Fruit fly (Drosophila melanogaster) whole organism, embryonic: ENCODE data around the gene Mtpalpha.

Source experiments
- Ada2b ChIP-seq: fragments of 200-800 bp; sonication (Bioruptor generic); IDR thresholded peaks from 2 replicates; pipeline ENCODE4 v1.3.6; 2022; ENCODE audit warnings: missing biosample characterization, missing genetic modification characterization
- CG10366 ChIP-seq: fragments of 200-800 bp; sonication (Bioruptor generic); IDR thresholded peaks from 2 replicates; pipeline ENCODE4 v1.3.6; 2022; ENCODE audit warnings: missing biosample characterization, missing genetic modification characterization
- CG1233 ChIP-seq: fragments of 200-800 bp; sonication (Bioruptor generic); optimal IDR thresholded peaks from 4 replicates; lab custom pipeline; 2018; ENCODE audit warnings: missing biosample characterization, mild to moderate bottlenecking, missing genetic modification characterization
- CG12942 ChIP-seq: fragments of 200-800 bp; sonication (Bioruptor generic); optimal IDR thresholded peaks from 3 replicates; lab custom pipeline; 2016; ENCODE audit warnings: missing biosample characterization, missing genetic modification characterization
- CG14050 ChIP-seq: fragments of 200-800 bp; sonication (Bioruptor generic); IDR thresholded peaks from 3 replicates; pipeline ENCODE4 v1.3.6; 2022; ENCODE audit warnings: missing biosample characterization, missing genetic modification characterization
- CG15269 ChIP-seq: fragments of 200-800 bp; sonication (Bioruptor generic); optimal IDR thresholded peaks from 2 replicates; lab custom pipeline; 2018; ENCODE audit warnings: missing biosample characterization, mild to moderate bottlenecking, missing genetic modification characterization, moderate library complexity
- CG17912 ChIP-seq: fragments of 200-800 bp; sonication (Bioruptor generic); optimal IDR thresholded peaks from 2 replicates; lab custom pipeline; 2018; ENCODE audit warnings: missing biosample characterization, mild to moderate bottlenecking, missing genetic modification characterization
- CG31365 ChIP-seq: fragments of 200-800 bp; sonication (Bioruptor generic); optimal IDR thresholded peaks from 2 replicates; lab custom pipeline; 2018; ENCODE audit warnings: missing biosample characterization, mild to moderate bottlenecking, missing genetic modification characterization
- CG31388 ChIP-seq: fragments of 200-800 bp; sonication (Bioruptor generic); optimal IDR thresholded peaks from 2 replicates; lab custom pipeline; 2016; ENCODE audit warnings: missing biosample characterization, missing genetic modification characterization
- CG32772 ChIP-seq: fragments of 200-800 bp; sonication (Bioruptor generic); IDR thresholded peaks from 2 replicates; pipeline ENCODE4 v1.3.6; 2022; ENCODE audit warnings: missing biosample characterization, missing genetic modification characterization
- CG34422 ChIP-seq: fragments of 200-800 bp; sonication (Bioruptor generic); IDR thresholded peaks from 3 replicates; pipeline ENCODE4 v1.3.6; 2022; ENCODE audit warnings: missing biosample characterization, missing genetic modification characterization
- CG3847 ChIP-seq: fragments of 200-800 bp; sonication (Bioruptor generic); IDR thresholded peaks from 2 replicates; pipeline ENCODE4 v1.3.6; 2022; ENCODE audit warnings: missing biosample characterization, missing genetic modification characterization
- CG4617 ChIP-seq: fragments of 200-800 bp; sonication (Bioruptor generic); optimal IDR thresholded peaks from 3 replicates; lab custom pipeline; 2016; ENCODE audit warnings: missing biosample characterization, missing genetic modification characterization, borderline replicate concordance
- CG4730 ChIP-seq: fragments of 200-800 bp; sonication (Bioruptor generic); IDR thresholded peaks from 2 replicates; pipeline ENCODE4 v1.3.6; 2022; ENCODE audit warnings: missing biosample characterization, missing genetic modification characterization
- CG5953 ChIP-seq: fragments of 200-800 bp; sonication (Bioruptor generic); IDR thresholded peaks from 2 replicates; pipeline ENCODE4 v1.3.6; 2022; ENCODE audit warnings: missing biosample characterization, missing genetic modification characterization
- CG6854 ChIP-seq: fragments of 200-800 bp; sonication (Bioruptor generic); optimal IDR thresholded peaks from 3 replicates; lab custom pipeline; 2017; ENCODE audit warnings: missing biosample characterization, mild to moderate bottlenecking, missing genetic modification characterization
- CG7372 ChIP-seq: fragments of 200-800 bp; sonication (Bioruptor generic); IDR thresholded peaks from 2 replicates; pipeline ENCODE4 v1.3.6; 2022; ENCODE audit warnings: missing biosample characterization, missing genetic modification characterization
- CG8359 ChIP-seq: fragments of 200-800 bp; sonication (Bioruptor generic); optimal IDR thresholded peaks from 2 replicates; lab custom pipeline; 2017; ENCODE audit warnings: missing biosample characterization, mild to moderate bottlenecking, missing genetic modification characterization, borderline replicate concordance
- CG9932 ChIP-seq: fragments of 200-800 bp; sonication (Bioruptor generic); IDR thresholded peaks from 2 replicates; pipeline ENCODE4 v1.3.6; 2022; ENCODE audit warnings: missing biosample characterization, missing genetic modification characterization
- CoRest ChIP-seq: fragments of 200-800 bp; sonication (Bioruptor generic); optimal IDR thresholded peaks from 3 replicates; lab custom pipeline; 2018; ENCODE audit warnings: missing biosample characterization, mild to moderate bottlenecking, missing genetic modification characterization, moderate library complexity
- Ets65A ChIP-seq: fragments of 200-800 bp; sonication (Bioruptor generic); peaks from one replicate; lab custom pipeline; 2016; ENCODE audit warnings: missing biosample characterization, missing genetic modification characterization
- Fer1 ChIP-seq: fragments of 200-800 bp; sonication (Bioruptor generic); optimal IDR thresholded peaks from 2 replicates; lab custom pipeline; 2017; ENCODE audit warnings: missing biosample characterization, mild to moderate bottlenecking, missing genetic modification characterization
- Kr ChIP-seq: fragments of 200-800 bp; sonication (Bioruptor generic); optimal IDR thresholded peaks from 2 replicates; lab custom pipeline; 2017; ENCODE audit warnings: missing biosample characterization, mild to moderate bottlenecking, missing genetic modification characterization
- MTF-1 ChIP-seq: fragments of 200-800 bp; sonication (Bioruptor generic); optimal IDR thresholded peaks from 2 replicates; lab custom pipeline; 2018; ENCODE audit warnings: missing biosample characterization, mild to moderate bottlenecking, missing genetic modification characterization, borderline replicate concordance
- Med ChIP-seq: fragments of 200-800 bp; sonication (Bioruptor generic); peaks from one replicate; lab custom pipeline; 2016; ENCODE audit warnings: missing biosample characterization, missing genetic modification characterization, mild to moderate bottlenecking, inconsistent platforms, moderate library complexity
- Mes4 ChIP-seq: fragments of 200-800 bp; sonication (Bioruptor generic); optimal IDR thresholded peaks from 2 replicates; lab custom pipeline; 2016; ENCODE audit warnings: missing biosample characterization, missing genetic modification characterization
- NK7.1 ChIP-seq: fragments of 200-800 bp; sonication (Bioruptor generic); optimal IDR thresholded peaks from 3 replicates; lab custom pipeline; 2016; ENCODE audit warnings: missing biosample characterization, missing genetic modification characterization
- PHDP ChIP-seq: fragments of 200-800 bp; sonication (Bioruptor generic); optimal IDR thresholded peaks from 3 replicates; lab custom pipeline; 2018; ENCODE audit warnings: missing biosample characterization, mild to moderate bottlenecking, missing genetic modification characterization, moderate library complexity
- Rfx ChIP-seq: fragments of 200-800 bp; sonication (Bioruptor generic); IDR thresholded peaks from 2 replicates; pipeline ENCODE4 v1.3.6; 2022; ENCODE audit warnings: missing biosample characterization, missing genetic modification characterization
- Six4 ChIP-seq: fragments of 200-800 bp; sonication (Bioruptor generic); optimal IDR thresholded peaks from 2 replicates; lab custom pipeline; 2016; ENCODE audit warnings: missing biosample characterization, missing genetic modification characterization
- YL-1 ChIP-seq: fragments of 200-800 bp; sonication (Bioruptor generic); optimal IDR thresholded peaks from 3 replicates; lab custom pipeline; 2017; ENCODE audit warnings: missing biosample characterization, mild to moderate bottlenecking, missing genetic modification characterization
- btn ChIP-seq: fragments of 200-800 bp; sonication (Bioruptor generic); optimal IDR thresholded peaks from 2 replicates; lab custom pipeline; 2016; ENCODE audit warnings: missing biosample characterization, missing genetic modification characterization
- crol ChIP-seq: fragments of 200-800 bp; sonication (Bioruptor generic); IDR thresholded peaks from 2 replicates; pipeline ENCODE4 v1.3.6; 2022; ENCODE audit warnings: missing biosample characterization, missing genetic modification characterization
- fd102C ChIP-seq: fragments of 200-800 bp; sonication (Bioruptor generic); optimal IDR thresholded peaks from 2 replicates; lab custom pipeline; 2018; ENCODE audit warnings: missing biosample characterization, mild to moderate bottlenecking, missing genetic modification characterization, moderate library complexity
- gt ChIP-seq: fragments of 200-800 bp; sonication (Bioruptor generic); IDR thresholded peaks from 2 replicates; pipeline ENCODE4 v1.3.6; 2022; ENCODE audit warnings: missing biosample characterization, missing genetic modification characterization
- phol ChIP-seq: fragments of 200-800 bp; sonication (Bioruptor generic); optimal IDR thresholded peaks from 3 replicates; lab custom pipeline; 2018; ENCODE audit warnings: missing biosample characterization, mild to moderate bottlenecking, missing genetic modification characterization, moderate library complexity
- pita ChIP-seq: fragments of 200-800 bp; sonication (Bioruptor generic); optimal IDR thresholded peaks from 2 replicates; lab custom pipeline; 2017; ENCODE audit warnings: missing biosample characterization, mild to moderate bottlenecking, missing genetic modification characterization
- ro ChIP-seq: fragments of 200-800 bp; sonication (Bioruptor generic); IDR thresholded peaks from 2 replicates; pipeline ENCODE4 v1.3.6; 2022; ENCODE audit warnings: missing biosample characterization, missing genetic modification characterization
- row ChIP-seq: fragments of 200-800 bp; sonication (Bioruptor generic); IDR thresholded peaks from 3 replicates; pipeline ENCODE4 v1.3.6; 2022; ENCODE audit warnings: missing biosample characterization, missing genetic modification characterization
- seq ChIP-seq: fragments of 200-800 bp; sonication (Bioruptor generic); IDR thresholded peaks from 2 replicates; pipeline ENCODE4 v1.3.6; 2022; ENCODE audit warnings: missing biosample characterization, missing genetic modification characterization
- sr ChIP-seq: fragments of 200-800 bp; sonication (Bioruptor generic); IDR thresholded peaks from 3 replicates; pipeline ENCODE4 v1.3.6; 2022; ENCODE audit warnings: missing biosample characterization, missing genetic modification characterization
- sug ChIP-seq: fragments of 200-800 bp; optimal IDR thresholded peaks from 2 replicates; lab custom pipeline; 2019; ENCODE audit warnings: missing biosample characterization, mild to moderate bottlenecking, missing genetic modification characterization, moderate library complexity

Mtpalpha gene

dm6 chr2L:9566656-9567055, 9.9 kb downstream of the Mtpalpha start, which contains the start of gene jp (continued):
- no peak for TF ChIP-seq MTF-1 (GFP tag; lab: Kevin White, UChicago)
- no peak for TF ChIP-seq CG17912
- TF ChIP-seq CG9932 (GFP tag; lab: Robert Waterston, UW), result 0 out of 2 replicates have a peak, but pooled peaks have one; percentile 9
- no peak for TF ChIP-seq CG3847 (GFP tag; lab: Robert Waterston, UW)
- no peak for TF ChIP-seq CG31365 (tag; lab: Kevin White, UChicago)
- no peak for TF ChIP-seq CG12942 (GFP tag; lab: Kevin White, UChicago)
- no peak for TF ChIP-seq YL-1 (GFP tag; lab: Kevin White, UChicago)
- TF ChIP-seq CG34422, result no peak
- TF ChIP-seq btn (GFP tag; lab: Kevin White, UChicago), result no peak
- no peak for TF ChIP-seq ro (GFP tag; lab: Robert Waterston, UW)
- TF ChIP-seq Mes4, result no peak
- TF ChIP-seq fd102C (GFP tag; lab: Kevin White, UChicago), result no peak
- TF ChIP-seq CG14050 (GFP tag; lab: Robert Waterston, UW), result no peak
- no peak for TF ChIP-seq Fer1 (GFP tag; lab: Kevin White, UChicago)
- no peak for TF ChIP-seq PHDP (tag; lab: Kevin White, UChicago)
- no peak for TF ChIP-seq NK7.1 (GFP tag; lab: Kevin White, UChicago)
- TF ChIP-seq CG5953 (GFP tag; lab: Robert Waterston, UW), result 0 out of 2 replicates have a peak, but pooled peaks have one; percentile 23
- TF ChIP-seq phol (tag; lab: Kevin White, UChicago), result no peak
- TF ChIP-seq Kr (GFP tag; lab: Kevin White, UChicago), result no peak
- no peak for TF ChIP-seq CG4617 (GFP tag; lab: Kevin White, UChicago)
- no peak for TF ChIP-seq pita (GFP tag; lab: Kevin White, UChicago)
- no peak for TF ChIP-seq CG10366
- no peak for TF ChIP-seq CoRest (tag; lab: Kevin White, UChicago)
- TF ChIP-seq CG8359 (GFP tag; lab: Kevin White, UChicago), result no peak
- TF ChIP-seq CG6854 (GFP tag; lab: Kevin White, UChicago), result peak; percentile 3
- no peak for TF ChIP-seq gt (GFP tag; lab: Robert Waterston, UW)

DNA sequence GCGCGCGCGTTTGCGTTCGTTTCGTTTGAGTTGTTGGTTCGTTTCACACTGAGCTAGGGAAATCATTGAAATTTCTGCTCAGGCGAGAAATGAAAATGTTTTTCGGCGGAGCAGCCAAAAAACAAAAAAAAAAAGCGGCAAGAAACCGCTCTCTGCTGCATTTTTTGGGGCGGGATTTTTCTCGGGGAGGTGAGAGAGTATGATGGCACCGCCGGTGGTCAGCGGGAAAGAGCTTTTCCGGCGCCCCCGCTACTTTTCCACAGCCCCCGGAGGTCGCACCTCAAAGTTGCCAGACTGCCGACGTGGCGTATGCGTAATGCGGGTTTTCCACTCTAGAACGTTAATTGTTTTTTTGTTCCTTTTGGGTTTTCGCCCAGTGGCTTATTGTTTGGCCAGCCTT, 11.2 kb downstream of the Mtpalpha start, which contains the start of gene CG46468:
TSS of gene CG46468 (minus strand) at position 52 of the 400 bp plus-strand sequence.
- TF ChIP-seq seq (GFP tag; lab: Robert Waterston, UW), result no peak
- TF ChIP-seq CG7372, result 0 out of 2 replicates have a peak, but pooled peaks have one; percentile 9
- peak; percentile 71 for TF ChIP-seq crol (GFP tag; lab: Robert Waterston, UW)
- TF ChIP-seq sug (tag; lab: Kevin White, UChicago), result no peak
- TF ChIP-seq Rfx (GFP tag; lab: Robert Waterston, UW), result 0 out of 2 replicates have a peak, but pooled peaks have one; percentile 20
- no peak for TF ChIP-seq CG6854 (GFP tag; lab: Kevin White, UChicago)
- TF ChIP-seq Ets65A (GFP tag; lab: Kevin White, UChicago), result peak; percentile 10
- TF ChIP-seq row (GFP tag; lab: Robert Waterston, UW), result 0 out of 3 replicates have a peak, but pooled peaks have one; percentile 17
- TF ChIP-seq sr (GFP tag; lab: Robert Waterston, UW), result peak; percentile 55; the same call in 2 of the 3 replicates
- TF ChIP-seq Med (GFP tag; lab: Kevin White, UChicago), result peak; percentile 38
- no peak for TF ChIP-seq CG31388 (GFP tag; lab: Kevin White, UChicago)
- TF ChIP-seq CG15269, result no peak
- 0 out of 2 replicates have a peak, but pooled peaks have one; percentile 10 for TF ChIP-seq CG4730
- TF ChIP-seq CG32772 (GFP tag; lab: Robert Waterston, UW), result peak; percentile 11; the same call in 1 of the 2 replicates
- TF ChIP-seq CG1233 (GFP tag; lab: Kevin White, UChicago), result no peak
- TF ChIP-seq CG3847 (GFP tag; lab: Robert Waterston, UW), result no peak
- no peak for TF ChIP-seq Six4
- no peak for TF ChIP-seq Ada2b (GFP tag; lab: Robert Waterston, UW)
